Worm (Caenorhabditis elegans) whole organism, early embryonic: ENCODE data around the gene ncs-1.

Experiments used
- B0310.2 ChIP-seq: sonication (generic microtip); optimal IDR thresholded peaks from 2 replicates; lab custom pipeline; 2016; ENCODE audit warnings: mild to moderate bottlenecking, missing genetic modification characterization, missing compliant biosample characterization
- F13C5.2 ChIP-seq: sonication (generic microtip); optimal IDR thresholded peaks from 2 replicates; lab custom pipeline; 2017; ENCODE audit warnings: mild to moderate bottlenecking, missing genetic modification characterization, inconsistent platforms, missing compliant biosample characterization
- aly-1 ChIP-seq: sonication (generic microtip); optimal IDR thresholded peaks from 2 replicates; lab custom pipeline; 2016; ENCODE audit warnings: missing genetic modification characterization, missing compliant biosample characterization
- ama-1 ChIP-seq: fragments of 150-350 bp; optimal IDR thresholded peaks from 2 replicates; lab custom pipeline; 2014
- ceh-13 ChIP-seq: fragments of 200-800 bp; sonication (Bioruptor generic); optimal IDR thresholded peaks from 2 replicates; lab custom pipeline; 2018; ENCODE audit warnings: mild to moderate bottlenecking, missing genetic modification characterization, missing compliant biosample characterization
- ceh-36 ChIP-seq: sonication (generic microtip); optimal IDR thresholded peaks from 2 replicates; lab custom pipeline; 2016; ENCODE audit warnings: missing genetic modification characterization, inconsistent platforms, missing compliant biosample characterization
- ets-7 ChIP-seq: sonication (generic microtip); optimal IDR thresholded peaks from 2 replicates; lab custom pipeline; 2016; ENCODE audit warnings: missing genotype, missing genetic modification characterization, missing compliant biosample characterization
- flt-1 ChIP-seq: fragments of 200-800 bp; sonication (Bioruptor generic); IDR thresholded peaks from 2 replicates; pipeline ENCODE4 v1.3.6; 2022; ENCODE audit warnings: missing genetic modification characterization, missing compliant biosample characterization
- hmbx-1 ChIP-seq: sonication (generic microtip); optimal IDR thresholded peaks from 2 replicates; lab custom pipeline; 2016; ENCODE audit warnings: mild to moderate bottlenecking, missing genetic modification characterization, missing compliant biosample characterization
- hmg-4 ChIP-seq: fragments of 200-800 bp; sonication (Bioruptor generic); optimal IDR thresholded peaks from 2 replicates; lab custom pipeline; 2018; ENCODE audit warnings: mild to moderate bottlenecking, missing genetic modification characterization, missing compliant biosample characterization
- hnd-1 ChIP-seq: sonication (generic microtip); optimal IDR thresholded peaks from 2 replicates; lab custom pipeline; 2016; ENCODE audit warnings: missing genetic modification characterization, missing compliant biosample characterization
- pes-1 ChIP-seq: fragments of 200-800 bp; sonication (Bioruptor generic); IDR thresholded peaks from 2 replicates; pipeline ENCODE4 v1.3.6; 2022; ENCODE audit warnings: missing genetic modification reagents, missing genetic modification characterization, missing compliant biosample characterization
- scrt-1 ChIP-seq: fragments of 200-800 bp; sonication (Bioruptor generic); IDR thresholded peaks from 2 replicates; pipeline ENCODE4 v1.3.6; 2022; ENCODE audit warnings: missing genetic modification characterization, missing compliant biosample characterization
- sea-1 ChIP-seq: fragments of 200-800 bp; sonication (Bioruptor generic); conservative IDR thresholded peaks from 2 replicates; pipeline ENCODE4 v1.3.6; 2022; ENCODE audit warnings: missing genetic modification characterization, missing compliant biosample characterization
- tbx-11 ChIP-seq: fragments of 200-800 bp; sonication (Bioruptor generic); IDR thresholded peaks from 2 replicates; pipeline ENCODE4 v1.3.6; 2022; ENCODE audit warnings: missing genetic modification characterization, missing compliant biosample characterization
- tbx-37 ChIP-seq: fragments of 200-800 bp; sonication (Bioruptor generic); conservative IDR thresholded peaks from 2 replicates; pipeline ENCODE4 v1.3.6; 2022; ENCODE audit warnings: missing genetic modification reagents, missing genetic modification characterization, missing compliant biosample characterization
- tra-4 ChIP-seq: sonication (generic microtip); optimal IDR thresholded peaks from 2 replicates; lab custom pipeline; 2017; ENCODE audit warnings: missing genetic modification characterization, missing compliant biosample characterization

The ncs-1 gene

ce11 chrX:992650-993403, 29.8 kb upstream of the ncs-1 start:
- TF ChIP-seq hnd-1 (tag; lab: Kevin White, UChicago) = no peak
- TF ChIP-seq pes-1 = no peak
- TF ChIP-seq aly-1 (tag; lab: Kevin White, UChicago) = peak; percentile 74
- no peak for TF ChIP-seq hmbx-1 (tag; lab: Kevin White, UChicago)
- TF ChIP-seq ceh-13 (GFP tag; lab: Kevin White, UChicago) = no peak
- no peak for TF ChIP-seq tra-4
- peak; percentile 51 for TF ChIP-seq hmg-4 (GFP tag; lab: Kevin White, UChicago)
- TF ChIP-seq ets-7 (tag; lab: Kevin White, UChicago) = no peak
- no peak for TF ChIP-seq scrt-1
- no peak for TF ChIP-seq B0310.2 (tag; lab: Kevin White, UChicago)
- peak; percentile 63 for TF ChIP-seq F13C5.2
- no peak for TF ChIP-seq ama-1 (lab: Kevin White, UChicago)
- TF ChIP-seq ceh-36 (tag; lab: Kevin White, UChicago) = no peak
- no peak for TF ChIP-seq tbx-11 (GFP tag; lab: Robert Waterston, UW)
- TF ChIP-seq flt-1 (GFP tag; lab: Robert Waterston, UW) = no peak

DNA sequence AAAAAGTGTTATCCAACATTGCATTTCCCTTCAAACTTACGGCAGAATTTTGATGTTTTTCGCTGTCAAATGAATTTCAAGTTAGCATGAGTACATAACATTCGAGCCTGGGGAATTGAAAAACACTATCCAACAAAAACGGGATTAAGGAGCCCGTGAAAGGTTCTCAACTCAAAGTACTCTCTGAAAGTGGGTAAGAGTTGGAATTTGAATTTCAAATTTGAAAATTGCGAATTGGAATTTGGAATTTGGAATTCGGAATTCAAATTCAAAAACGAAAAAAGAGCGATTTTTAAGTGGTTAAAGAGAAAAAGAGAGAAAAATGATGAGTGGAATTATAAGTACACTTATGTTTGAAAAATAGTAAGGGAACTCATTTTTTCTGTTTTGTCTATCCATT, 28.2 kb upstream of the ncs-1 start, which contains the start of the genes C09E10.3 and dgk-1:
C09E10.3 (minus strand) TSS at position 101 of the 400 bp plus-strand sequence.
dgk-1 (minus strand) TSS at position 183 of the 400 bp plus-strand sequence.
- TF ChIP-seq tbx-11 (GFP tag; lab: Robert Waterston, UW) (no peak), hmg-4 (GFP tag; lab: Kevin White, UChicago) (no peak), tra-4 (no peak), tbx-37 (no peak), ceh-13 (GFP tag; lab: Kevin White, UChicago) (no peak), F13C5.2 (no peak), ets-7 (tag; lab: Kevin White, UChicago) (no peak)

DNA sequence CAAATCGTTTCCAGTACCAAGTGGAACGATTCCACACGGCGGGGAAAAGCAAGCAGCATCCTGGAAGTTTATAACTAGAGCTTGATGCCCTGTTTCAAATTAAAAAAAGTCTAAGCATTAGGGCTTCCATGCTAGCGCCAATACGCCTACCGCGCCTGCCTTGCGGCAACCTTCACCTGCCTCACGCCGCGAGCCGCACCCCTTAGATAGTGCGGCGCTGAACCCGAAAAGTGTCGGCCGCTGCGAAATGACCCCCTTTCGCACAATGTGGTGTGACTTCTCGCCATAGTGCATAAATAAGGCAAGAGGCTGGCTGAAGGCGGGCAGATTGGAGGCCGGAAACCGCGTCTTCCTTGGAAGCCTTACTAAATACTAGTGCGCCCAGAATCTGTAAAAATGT, 23.4 kb upstream of the ncs-1 start:
- TF ChIP-seq tra-4 (no peak), tbx-37 (0 out of 2 replicates have a peak, but pooled peaks have one; percentile 5), ama-1 (lab: Kevin White, UChicago) (no peak), ceh-36 (tag; lab: Kevin White, UChicago) (no peak), pes-1 (peak; percentile 34; the same call in 1 of the 2 replicates), sea-1 (GFP tag; lab: Robert Waterston, UW) (no peak), tbx-11 (GFP tag; lab: Robert Waterston, UW) (no peak), F13C5.2 (no peak), aly-1 (tag; lab: Kevin White, UChicago) (no peak), hmg-4 (GFP tag; lab: Kevin White, UChicago) (peak; percentile 43)

ce11 chrX:982598-982997, 19.5 kb upstream of the ncs-1 start:
- TF ChIP-seq tbx-37 (no peak), pes-1 (no peak), ceh-36 (tag; lab: Kevin White, UChicago) (no peak), aly-1 (tag; lab: Kevin White, UChicago) (no peak), ama-1 (lab: Kevin White, UChicago) (no peak), ets-7 (tag; lab: Kevin White, UChicago) (no peak), tra-4 (no peak), hnd-1 (tag; lab: Kevin White, UChicago) (no peak), sea-1 (GFP tag; lab: Robert Waterston, UW) (no peak), hmbx-1 (tag; lab: Kevin White, UChicago) (no peak), scrt-1 (no peak), flt-1 (GFP tag; lab: Robert Waterston, UW) (no peak), ceh-13 (GFP tag; lab: Kevin White, UChicago) (no peak), hmg-4 (GFP tag; lab: Kevin White, UChicago) (no peak), tbx-11 (GFP tag; lab: Robert Waterston, UW) (no peak)

DNA sequence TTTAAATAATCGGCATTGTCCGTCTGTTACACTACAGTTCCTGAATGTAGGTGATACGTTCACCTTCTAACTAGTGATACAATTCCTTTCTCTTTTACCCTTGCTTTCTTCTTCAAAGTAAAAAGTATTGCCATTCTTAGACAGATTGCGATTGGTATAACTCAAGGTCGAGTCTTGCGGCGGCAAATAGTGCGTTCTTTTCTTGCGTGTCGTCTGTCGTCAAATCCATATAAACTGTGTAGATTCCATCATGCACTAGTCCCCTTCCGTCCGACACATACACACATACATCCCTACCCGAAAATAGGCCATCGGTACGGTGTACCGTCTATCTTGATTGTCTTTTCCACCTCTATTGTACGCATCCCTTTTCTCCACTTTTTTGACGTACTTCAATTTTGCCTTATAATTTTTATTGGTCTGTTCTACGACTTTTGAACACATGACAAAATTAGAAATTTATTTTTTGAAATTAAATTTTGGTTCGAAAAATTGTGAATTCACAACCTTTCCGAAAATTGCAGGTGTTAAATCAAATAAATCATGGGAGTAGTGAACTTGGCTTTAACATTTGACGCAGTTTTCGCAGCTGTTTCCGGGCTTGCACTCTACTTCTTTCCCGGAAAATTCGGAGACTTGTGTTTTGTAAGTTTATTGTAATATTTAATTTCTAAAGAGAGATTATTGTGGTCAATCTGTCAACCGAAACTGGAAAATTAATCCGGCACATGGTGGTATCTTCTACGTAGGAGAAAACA, 17.4 kb upstream of the ncs-1 start, which contains the start of gene C44C1.1:
C44C1.1 (plus strand) TSS at position 525 of the 758 bp plus-strand sequence.
- TF ChIP-seq tbx-11 (GFP tag; lab: Robert Waterston, UW) (no peak), tbx-37 (no peak), hnd-1 (tag; lab: Kevin White, UChicago) (no peak), pes-1 (no peak), B0310.2 (tag; lab: Kevin White, UChicago) (no peak), flt-1 (GFP tag; lab: Robert Waterston, UW) (no peak), hmg-4 (GFP tag; lab: Kevin White, UChicago) (no peak), F13C5.2 (no peak), scrt-1 (no peak), tra-4 (no peak), ceh-36 (tag; lab: Kevin White, UChicago) (no peak), ceh-13 (GFP tag; lab: Kevin White, UChicago) (no peak), hmbx-1 (tag; lab: Kevin White, UChicago) (no peak), aly-1 (tag; lab: Kevin White, UChicago) (no peak)

DNA sequence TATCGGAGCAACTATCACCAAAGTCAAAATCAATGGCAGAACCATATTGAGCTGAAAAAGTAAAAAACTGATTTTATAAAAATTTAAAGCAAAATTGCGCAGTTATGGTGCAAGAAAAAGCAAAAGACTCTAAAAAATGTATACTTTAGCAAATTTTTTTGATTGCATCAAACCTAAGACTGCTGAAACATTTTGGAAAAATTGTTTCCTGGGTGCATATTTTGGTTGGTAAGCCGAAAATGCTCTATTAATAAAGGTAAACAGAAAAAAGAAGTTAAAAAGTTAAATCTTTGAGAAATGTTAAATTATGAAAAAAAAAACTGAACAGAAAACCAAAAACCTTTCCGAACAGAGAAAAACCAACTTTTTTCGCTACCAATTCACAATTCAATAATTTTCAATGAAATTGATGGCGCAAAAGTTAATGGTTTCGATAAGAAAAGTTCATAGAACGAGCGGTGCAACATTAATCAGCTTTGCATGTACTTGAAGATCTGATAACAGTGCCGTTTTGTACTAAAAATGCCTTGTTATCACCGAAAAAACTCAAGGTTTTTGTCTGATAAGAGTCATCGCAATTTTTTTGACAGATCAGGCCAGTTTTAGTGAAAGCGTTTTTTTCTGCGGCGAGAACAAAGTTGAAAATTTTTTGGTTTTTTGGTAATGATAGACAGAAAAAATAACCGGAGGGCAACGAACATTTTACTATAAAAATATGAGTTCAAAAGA, 15.1 kb upstream of the ncs-1 start, which contains the start of gene abhd-3.2:
abhd-3.2 (minus strand) TSS at position 51 of the 729 bp plus-strand sequence.
- TF ChIP-seq ama-1 (lab: Kevin White, UChicago) (no peak), sea-1 (GFP tag; lab: Robert Waterston, UW) (no peak), flt-1 (GFP tag; lab: Robert Waterston, UW) (no peak), B0310.2 (tag; lab: Kevin White, UChicago) (no peak), hnd-1 (tag; lab: Kevin White, UChicago) (no peak), ets-7 (tag; lab: Kevin White, UChicago) (no peak), tbx-11 (GFP tag; lab: Robert Waterston, UW) (no peak), hmg-4 (GFP tag; lab: Kevin White, UChicago) (no peak), aly-1 (tag; lab: Kevin White, UChicago) (no peak), F13C5.2 (no peak), pes-1 (no peak), tra-4 (no peak), ceh-13 (GFP tag; lab: Kevin White, UChicago) (no peak), tbx-37 (no peak)
